Worm (Caenorhabditis elegans) whole organism, L1 larva: ENCODE results near the gene F27B3.6.
A peak's percentile ranks its signal among the peaks of the same experiment; 100 is the strongest.

Source experiments
- C04F5.9 ChIP-seq: sonication (generic microtip); optimal IDR thresholded peaks from 2 replicates; lab custom pipeline; 2016; ENCODE audit warnings: missing genetic modification characterization, missing compliant biosample characterization
- C16A3.4 ChIP-seq: fragments of 150-350 bp; optimal IDR thresholded peaks from 2 replicates; lab custom pipeline; 2014; ENCODE audit warnings: missing biosample characterization, missing genetic modification characterization
- F16B12.6 ChIP-seq: fragments of 150-350 bp; optimal IDR thresholded peaks from 2 replicates; lab custom pipeline; 2014; ENCODE audit warnings: missing biosample characterization, missing genetic modification characterization
- Y116A8C.19 ChIP-seq: sonication (generic microtip); optimal IDR thresholded peaks from 2 replicates; lab custom pipeline; 2016; ENCODE audit warnings: missing compliant biosample characterization, missing genetic modification characterization, borderline replicate concordance
- blmp-1 ChIP-seq: fragments of 150-350 bp; optimal IDR thresholded peaks from 2 replicates; lab custom pipeline; 2014; ENCODE audit warnings: missing biosample characterization, missing genetic modification characterization
- ceh-63 ChIP-seq: fragments of 200-800 bp; sonication (Bioruptor generic); optimal IDR thresholded peaks from 2 replicates; lab custom pipeline; 2018; ENCODE audit warnings: mild to moderate bottlenecking, missing genetic modification characterization, missing compliant biosample characterization
- ceh-8 ChIP-seq: fragments of 200-800 bp; sonication (Bioruptor generic); optimal IDR thresholded peaks from 2 replicates; lab custom pipeline; 2018; ENCODE audit warnings: mild to moderate bottlenecking, missing genetic modification characterization, moderate library complexity, missing compliant biosample characterization
- ceh-82 ChIP-seq, 3 experiments: fragments of 150-350 bp in 1 of 3; sonication (generic microtip) in 2 of 3; optimal IDR thresholded peaks; 2 replicates each; lab custom pipeline; 2014 to 2017; ENCODE audit warnings: missing biosample characterization in 3 of 3, missing genetic modification characterization in 3 of 3
- ceh-88 ChIP-seq: fragments of 200-800 bp; sonication (Bioruptor generic); IDR thresholded peaks from 2 replicates; pipeline ENCODE4 v1.3.6; 2022; ENCODE audit warnings: missing genetic modification characterization, missing compliant biosample characterization
- ces-1 ChIP-seq: fragments of 150-350 bp; optimal IDR thresholded peaks from 2 replicates; lab custom pipeline; 2014; ENCODE audit warnings: missing biosample characterization, missing genetic modification reagents, missing genetic modification characterization
- dpl-1 ChIP-seq, 3 experiments: fragments of 150-350 bp in 2 of 3; sonication (generic microtip) in 1 of 3; optimal IDR thresholded peaks; 2 replicates each; lab custom pipeline; 2014 to 2017; ENCODE audit warnings: missing biosample characterization in 3 of 3, missing genetic modification characterization in 3 of 3, missing genetic modification reagents in 3 of 3
- dsc-1 ChIP-seq: sonication (generic microtip); optimal IDR thresholded peaks from 2 replicates; lab custom pipeline; 2016; ENCODE audit warnings: mild to moderate bottlenecking, missing genetic modification characterization, missing compliant biosample characterization
- efl-1 ChIP-seq, 4 experiments: fragments of 150-350 bp; optimal IDR thresholded peaks in 3 of 4; peaks in 1 of 4; 1 replicate in 1 of 4; 2 replicates in 3 of 4; lab custom pipeline; 2014; ENCODE audit warnings: missing biosample characterization in 2 of 4, missing genetic modification characterization in 2 of 4, missing genetic modification reagents in 2 of 4
- egl-13 ChIP-seq: sonication (generic microtip); optimal IDR thresholded peaks from 2 replicates; lab custom pipeline; 2016; ENCODE audit warnings: missing genotype, missing genetic modification reagents, missing genetic modification characterization, missing compliant biosample characterization
- elt-2 ChIP-seq: sonication (generic microtip); optimal IDR thresholded peaks from 2 replicates; lab custom pipeline; 2016; ENCODE audit warnings: missing genetic modification characterization, mild to moderate bottlenecking, inconsistent platforms, missing compliant biosample characterization, missing genetic modification reagents
- fkh-10 ChIP-seq: sonication (generic microtip); optimal IDR thresholded peaks from 2 replicates; lab custom pipeline; 2017; ENCODE audit warnings: missing biosample characterization, missing genetic modification reagents, missing genetic modification characterization
- fkh-4 ChIP-seq: sonication (generic microtip); optimal IDR thresholded peaks from 2 replicates; lab custom pipeline; 2016; ENCODE audit warnings: missing compliant biosample characterization, missing genetic modification characterization, borderline replicate concordance
- fkh-8 ChIP-seq: sonication (generic microtip); optimal IDR thresholded peaks from 2 replicates; lab custom pipeline; 2016; ENCODE audit warnings: mild to moderate bottlenecking, missing genetic modification characterization, missing compliant biosample characterization
- fos-1 ChIP-seq: fragments of 150-350 bp; optimal IDR thresholded peaks from 2 replicates; lab custom pipeline; 2014; ENCODE audit warnings: missing biosample characterization, missing genetic modification characterization
- hlh-4 ChIP-seq: sonication (generic microtip); optimal IDR thresholded peaks from 2 replicates; lab custom pipeline; 2016; ENCODE audit warnings: mild to moderate bottlenecking, missing genetic modification characterization, missing compliant biosample characterization
- hpl-2 ChIP-seq: fragments of 150-350 bp; optimal IDR thresholded peaks from 2 replicates; lab custom pipeline; 2014; ENCODE audit warnings: missing biosample characterization, missing genetic modification reagents, missing genetic modification characterization
- isw-1 ChIP-seq: fragments of 200-800 bp; sonication (Bioruptor generic); IDR thresholded peaks from 2 replicates; pipeline ENCODE4 v1.3.6; 2022; ENCODE audit warnings: missing genetic modification characterization, missing compliant biosample characterization
- jun-1 ChIP-seq: fragments of 150-350 bp; optimal IDR thresholded peaks from 2 replicates; lab custom pipeline; 2014; ENCODE audit warnings: missing biosample characterization, missing genetic modification reagents, missing genetic modification characterization
- lin-14 ChIP-seq: fragments of 200-800 bp; sonication (Bioruptor generic); optimal IDR thresholded peaks from 2 replicates; lab custom pipeline; 2018; ENCODE audit warnings: mild to moderate bottlenecking, missing genetic modification characterization, moderate library complexity, missing compliant biosample characterization
- lin-35 ChIP-seq, 2 experiments: fragments of 150-350 bp; optimal IDR thresholded peaks; 2 replicates each; lab custom pipeline; 2014; ENCODE audit warnings: missing biosample characterization in 2 of 2, missing genetic modification characterization in 2 of 2, missing genetic modification reagents in 2 of 2
- lsy-2 ChIP-seq, 2 experiments: fragments of 150-350 bp; optimal IDR thresholded peaks; 2 replicates each; lab custom pipeline; 2014; ENCODE audit warnings: missing biosample characterization in 2 of 2, missing genetic modification characterization in 2 of 2
- mab-9 ChIP-seq: fragments of 200-800 bp; sonication (Bioruptor generic); IDR thresholded peaks from 2 replicates; pipeline ENCODE4 v1.3.6; 2022; ENCODE audit warnings: missing genetic modification reagents, missing genetic modification characterization, missing compliant biosample characterization
- mef-2 ChIP-seq: fragments of 150-350 bp; optimal IDR thresholded peaks from 2 replicates; lab custom pipeline; 2014; ENCODE audit warnings: missing biosample characterization, missing genetic modification characterization
- mep-1 ChIP-seq: fragments of 150-350 bp; optimal IDR thresholded peaks from 2 replicates; lab custom pipeline; 2014; ENCODE audit warnings: missing biosample characterization, missing genetic modification characterization
- nhr-11 ChIP-seq: fragments of 150-350 bp; optimal IDR thresholded peaks from 2 replicates; lab custom pipeline; 2014; ENCODE audit warnings: missing biosample characterization, missing genetic modification characterization
- nhr-12 ChIP-seq: sonication (generic microtip); optimal IDR thresholded peaks from 2 replicates; lab custom pipeline; 2017; ENCODE audit warnings: missing biosample characterization, missing genetic modification characterization
- nhr-19 ChIP-seq: fragments of 200-800 bp; sonication (Bioruptor generic); conservative IDR thresholded peaks from 2 replicates; pipeline ENCODE4 v1.3.6; 2022; ENCODE audit warnings: missing genetic modification characterization, missing compliant biosample characterization
- nhr-20 ChIP-seq: sonication (generic microtip); optimal IDR thresholded peaks from 2 replicates; lab custom pipeline; 2016; ENCODE audit warnings: mild to moderate bottlenecking, missing genetic modification characterization, missing compliant biosample characterization
- nhr-237 ChIP-seq: fragments of 150-350 bp; optimal IDR thresholded peaks from 2 replicates; lab custom pipeline; 2014; ENCODE audit warnings: missing biosample characterization, missing genetic modification characterization
- nhr-28 ChIP-seq: fragments of 150-350 bp; optimal IDR thresholded peaks from 2 replicates; lab custom pipeline; 2014; ENCODE audit warnings: missing biosample characterization, missing genetic modification characterization
- nhr-71 ChIP-seq: sonication (generic microtip); optimal IDR thresholded peaks from 2 replicates; lab custom pipeline; 2016; ENCODE audit warnings: mild to moderate bottlenecking, missing genetic modification characterization, moderate library complexity, missing compliant biosample characterization
- nhr-76 ChIP-seq: sonication (generic microtip); optimal IDR thresholded peaks from 2 replicates; lab custom pipeline; 2017; ENCODE audit warnings: missing biosample characterization, missing genetic modification characterization
- rnt-1 ChIP-seq: sonication (generic microtip); optimal IDR thresholded peaks from 2 replicates; lab custom pipeline; 2016; ENCODE audit warnings: mild to moderate bottlenecking, missing genetic modification characterization, moderate library complexity, missing compliant biosample characterization
- snu-23 ChIP-seq: sonication (generic microtip); optimal IDR thresholded peaks from 2 replicates; lab custom pipeline; 2016; ENCODE audit warnings: missing genetic modification characterization, missing compliant biosample characterization
- sox-4 ChIP-seq: sonication (generic microtip); optimal IDR thresholded peaks from 2 replicates; lab custom pipeline; 2016; ENCODE audit warnings: missing genetic modification characterization, missing compliant biosample characterization
- sup-37 ChIP-seq: fragments of 200-800 bp; sonication (Bioruptor generic); optimal IDR thresholded peaks from 2 replicates; lab custom pipeline; 2018; ENCODE audit warnings: mild to moderate bottlenecking, missing genetic modification characterization, missing compliant biosample characterization
- swsn-7 ChIP-seq: sonication (generic microtip); optimal IDR thresholded peaks from 2 replicates; lab custom pipeline; 2016; ENCODE audit warnings: missing genetic modification characterization, missing compliant biosample characterization
- tbx-2 ChIP-seq: sonication (generic microtip); optimal IDR thresholded peaks from 2 replicates; lab custom pipeline; 2016; ENCODE audit warnings: missing genetic modification characterization, missing compliant biosample characterization
- unc-130 ChIP-seq: fragments of 150-350 bp; optimal IDR thresholded peaks from 2 replicates; lab custom pipeline; 2017; ENCODE audit warnings: missing biosample characterization, missing genetic modification characterization, inconsistent platforms
- unc-98 ChIP-seq: fragments of 200-800 bp; sonication (Bioruptor generic); IDR thresholded peaks from 2 replicates; pipeline ENCODE4 v1.3.6; 2022; ENCODE audit warnings: missing genetic modification characterization, missing compliant biosample characterization
- ztf-4 ChIP-seq: fragments of 150-350 bp; optimal IDR thresholded peaks from 2 replicates; lab custom pipeline; 2014; ENCODE audit warnings: missing biosample characterization, missing genetic modification characterization

Gene F27B3.6

ce11 chrIII:6615064-6615463 is 36.7 kb upstream of the F27B3.6 start, which contains the start of gene cmtr-2 (continued):
- TF ChIP-seq nhr-28, result no peak
- TF ChIP-seq fkh-4, result no peak
- peak; percentile 89 to 95 (median 95) for TF ChIP-seq dpl-1 (GFP tag; optimal IDR thresholded peaks at IDR 0.05; lab: Kevin White, UChicago)
- TF ChIP-seq C16A3.4, result peak; percentile 40
- peak; percentile 65 to 81 for TF ChIP-seq lsy-2 (tag; optimal IDR thresholded peaks at IDR 0.05; lab: Kevin White, UChicago)
- no peak for TF ChIP-seq ceh-88 (GFP tag; lab: Robert Waterston, UW)
- TF ChIP-seq blmp-1 (tag; lab: Kevin White, UChicago), result peak; percentile 34
- peak; percentile 64 for TF ChIP-seq nhr-71 (tag; lab: Kevin White, UChicago)

ce11 chrIII:6612282-6612681 is 33.9 kb upstream of the F27B3.6 start, which contains the start of gene ctsa-4.2:
TSS of gene ctsa-4.2 (plus strand) at chrIII:6612528.
- TF ChIP-seq elt-2 (tag; lab: Kevin White, UChicago) (peak; percentile 38), ces-1 (GFP tag; lab: Kevin White, UChicago) (no peak), mep-1 (tag; lab: Kevin White, UChicago) (no peak), tbx-2 (tag; lab: Kevin White, UChicago) (no peak), nhr-237 (tag; lab: Kevin White, UChicago) (no peak), nhr-71 (tag; lab: Kevin White, UChicago) (no peak), hpl-2 (no peak), fos-1 (no peak), ztf-4 (tag; lab: Kevin White, UChicago) (no peak), lin-35 (GFP tag; optimal IDR thresholded peaks at IDR 0.05; lab: Kevin White, UChicago) (peak in 1 of 2 experiments; percentile 16), efl-1 (optimal IDR thresholded peaks at IDR 0.05; lab: Kevin White, UChicago) (no peak), efl-1 (GFP tag; optimal IDR thresholded peaks at IDR 0.05 in 1 of 2; lab: Kevin White, UChicago) (peak in 1 of 2 experiments; percentile 76), unc-98 (no peak), mab-9 (GFP tag; lab: Robert Waterston, UW) (no peak), unc-130 (tag; lab: Kevin White, UChicago) (no peak), fkh-4 (no peak), mef-2 (no peak), nhr-76 (tag; lab: Kevin White, UChicago) (no peak), rnt-1 (tag; lab: Kevin White, UChicago) (no peak), nhr-12 (tag; lab: Kevin White, UChicago) (no peak), ceh-8 (GFP tag; lab: Kevin White, UChicago) (no peak), ceh-88 (GFP tag; lab: Robert Waterston, UW) (no peak), dsc-1 (no peak), hlh-4 (tag; lab: Kevin White, UChicago) (no peak), nhr-11 (no peak), nhr-20 (tag; lab: Kevin White, UChicago) (no peak), swsn-7 (no peak), nhr-19 (no peak)

ce11 chrIII:6610522-6610921 is 32.1 kb upstream of the F27B3.6 start, which contains the start of gene srh-40:
TSS of gene srh-40 (plus strand) at chrIII:6610822.
- TF ChIP-seq F16B12.6 (no peak), hlh-4 (tag; lab: Kevin White, UChicago) (peak; percentile 43)

ce11 chrIII:6608101-6608672 is 29.8 kb upstream of the F27B3.6 start, which contains the start of the genes mdh-2 and F20H11.4:
TSS of gene mdh-2 (minus strand) at chrIII:6608106.
TSS of gene F20H11.4 (plus strand) at chrIII:6608622.
- TF ChIP-seq swsn-7 (peak; percentile 82), hpl-2 (peak; percentile 23), fkh-10 (GFP tag; lab: Kevin White, UChicago) (no peak), isw-1 (GFP tag; lab: Robert Waterston, UW) (peak; percentile 74), sox-4 (tag; lab: Kevin White, UChicago) (peak; percentile 31), egl-13 (peak; percentile 68), C16A3.4 (peak; percentile 86), lin-14 (GFP tag; lab: Kevin White, UChicago) (peak; percentile 83), fkh-8 (peak; percentile 72), C04F5.9 (no peak), nhr-71 (tag; lab: Kevin White, UChicago) (peak; percentile 91), jun-1 (peak; percentile 63), sup-37 (GFP tag; lab: Kevin White, UChicago) (no peak), snu-23 (peak; percentile 91), tbx-2 (tag; lab: Kevin White, UChicago) (peak; percentile 87), nhr-20 (tag; lab: Kevin White, UChicago) (peak; percentile 87), mep-1 (tag; lab: Kevin White, UChicago) (peak; percentile 84), ceh-82 (tag; optimal IDR thresholded peaks at IDR 0.05; lab: Kevin White, UChicago) (peak; percentile 64 to 90 (median 78)), rnt-1 (tag; lab: Kevin White, UChicago) (peak; percentile 86), unc-130 (tag; lab: Kevin White, UChicago) (peak; percentile 57), ceh-63 (GFP tag; lab: Kevin White, UChicago) (no peak), Y116A8C.19 (no peak)
